Fruit fly (Drosophila melanogaster): ENCODE results near the gene CG43248.
A peak's percentile ranks its signal among the peaks of the same experiment; 100 is the strongest.

DNA sequence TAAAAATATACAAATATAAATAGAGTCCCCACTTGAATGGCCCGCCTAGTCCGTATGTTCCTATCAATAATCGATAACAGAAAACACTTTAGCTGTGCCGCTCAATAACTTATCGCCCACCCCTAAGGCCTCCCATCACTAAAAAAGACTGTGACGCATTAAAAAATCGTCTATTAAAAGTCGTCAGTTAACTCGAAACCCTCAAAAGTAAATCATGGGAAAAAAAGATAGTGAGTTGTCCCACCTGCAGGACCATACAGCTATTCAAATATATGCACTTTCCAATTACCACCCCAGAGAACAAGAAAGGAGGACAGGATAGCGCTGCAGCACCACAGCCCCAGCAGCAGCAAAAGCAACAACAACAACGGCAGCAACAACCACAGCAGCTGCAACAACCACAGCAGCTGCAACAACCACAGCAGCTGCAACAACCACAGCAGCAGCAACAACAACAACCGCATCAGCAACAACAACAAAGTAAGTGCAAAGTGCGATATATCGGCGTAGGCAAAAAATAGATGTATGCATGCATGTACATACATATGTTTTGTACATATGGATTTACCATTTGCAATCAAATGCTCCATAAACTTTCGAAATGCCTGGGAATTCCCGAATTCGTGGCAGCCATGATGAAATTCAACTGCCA, 22.8 kb upstream of the CG43248 start, which contains the start of gene AGO2:
- TF ChIP-seq CG6808 (GFP tag; optimal IDR thresholded peaks at IDR 0.05) (peak; percentile 91), svp (GFP tag) (peak; percentile 55), dsx (GFP tag; optimal IDR thresholded peaks at IDR 0.05; ENCODE audit: poor library complexity, severe bottlenecking) (peak; percentile 94), CG11294 (GFP tag; IDR thresholded peaks at IDR 0.05) (no peak; the same call in 1 of the 2 replicates), Hr39 (GFP tag; optimal IDR thresholded peaks at IDR 0.05) (no peak), CG1621 (tag; optimal IDR thresholded peaks at IDR 0.05) (peak; percentile 65), Lpt (GFP tag; optimal IDR thresholded peaks at IDR 0.05) (peak; percentile 87), CG11902 (GFP tag; optimal IDR thresholded peaks at IDR 0.05) (no peak), achi (GFP tag; optimal IDR thresholded peaks at IDR 0.05) (no peak), CG15336 (GFP tag; IDR thresholded peaks at IDR 0.05) (peak; percentile 44; the same call in 1 of the 2 replicates)

All from whole organism, prepupa.